Fruit fly (Drosophila melanogaster) Kc167 (cell line): ENCODE results near the gene Cpr72Ea.

Source experiments
- Myc ChIP-seq: fragments of >200 bp; optimal IDR thresholded peaks from 2 replicates; lab custom pipeline; 2017; ENCODE audit warnings: missing external identifiers
- Sin3A ChIP-seq: fragments of >200 bp; optimal IDR thresholded peaks from 2 replicates; lab custom pipeline; 2018; ENCODE audit warnings: missing external identifiers
- h ChIP-seq: fragments of >200 bp; optimal IDR thresholded peaks from 3 replicates; lab custom pipeline; 2018; ENCODE audit warnings: missing external identifiers
- insv ChIP-seq: fragments of >200 bp; optimal IDR thresholded peaks from 3 replicates; lab custom pipeline; 2018; ENCODE audit warnings: missing external identifiers
- psq ChIP-seq: fragments of >200 bp; optimal IDR thresholded peaks from 2 replicates; lab custom pipeline; 2017; ENCODE audit warnings: missing external identifiers
- ttk ChIP-seq: sonication (Bioruptor generic); optimal IDR thresholded peaks from 2 replicates; lab custom pipeline; 2017; ENCODE audit warnings: missing external identifiers

dm6 chr3L:16381184-16381797 is 18.9 kb downstream of the Cpr72Ea start, which contains the start of gene Agpat4:
- TF ChIP-seq psq (lab: Kevin White, UChicago): no peak
- TF ChIP-seq Myc (lab: Kevin White, UChicago): no peak
- no peak for TF ChIP-seq h (lab: Kevin White, UChicago)
- no peak for TF ChIP-seq insv (lab: Kevin White, UChicago)
- TF ChIP-seq Sin3A (lab: Kevin White, UChicago): no peak
- TF ChIP-seq ttk (lab: Kevin White, UChicago): no peak
